Worm (Caenorhabditis elegans) whole organism, L2 larva: Measurements from ENCODE around the gene mre-11.

Experiments used
- ceh-82 ChIP-seq: fragments of 150-350 bp; optimal IDR thresholded peaks from 2 replicates; lab custom pipeline; 2014; ENCODE audit warnings: missing biosample characterization, missing genetic modification characterization
- elt-1 ChIP-seq: fragments of 150-350 bp; optimal IDR thresholded peaks from 2 replicates; lab custom pipeline; 2014; ENCODE audit warnings: missing biosample characterization, missing genetic modification characterization
- nhr-11 ChIP-seq: fragments of 150-350 bp; optimal IDR thresholded peaks from 2 replicates; lab custom pipeline; 2014; ENCODE audit warnings: missing biosample characterization, missing genetic modification characterization
- nhr-23 ChIP-seq: fragments of 150-350 bp; optimal IDR thresholded peaks from 2 replicates; lab custom pipeline; 2014; ENCODE audit warnings: missing biosample characterization, missing genetic modification reagents, missing genetic modification characterization

DNA sequence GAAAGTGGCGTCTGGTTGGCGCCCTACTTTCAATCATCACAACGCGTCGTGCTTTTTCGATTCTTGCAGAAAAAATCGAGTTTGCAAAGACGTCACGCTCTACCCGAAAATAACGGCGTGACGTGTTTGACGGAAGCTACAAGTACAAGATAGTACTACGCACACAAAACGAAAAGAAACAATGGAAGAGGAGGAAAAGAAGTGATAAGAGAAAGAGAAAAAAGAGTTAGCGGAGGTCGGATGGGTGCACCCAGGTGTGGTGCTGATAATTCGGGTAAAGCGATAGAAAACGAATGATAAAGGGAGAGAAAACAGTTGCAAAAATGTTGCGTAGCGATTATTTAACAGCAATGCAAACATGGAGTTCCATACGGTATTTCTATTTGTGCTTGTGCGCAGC lies 10.0 kb downstream of the mre-11 start:
- TF ChIP-seq elt-1 (tag; lab: Kevin White, UChicago) (no peak), nhr-11 (tag; lab: Kevin White, UChicago) (no peak), nhr-23 (no peak), ceh-82 (tag; lab: Kevin White, UChicago) (no peak)
